Worm (Caenorhabditis elegans) whole organism, L3 larva: ENCODE results near the gene git-1.

Experiments used
- ceh-28 ChIP-seq: fragments of 150-350 bp; optimal IDR thresholded peaks from 2 replicates; lab custom pipeline; 2014; ENCODE audit warnings: missing biosample characterization, missing genetic modification reagents, missing genetic modification characterization
- ceh-82 ChIP-seq: fragments of 150-350 bp; optimal IDR thresholded peaks from 2 replicates; lab custom pipeline; 2014; ENCODE audit warnings: missing biosample characterization, missing genetic modification characterization
- elt-3 ChIP-seq, 3 experiments: fragments of 150-350 bp in 1 of 3; sonication (generic microtip) in 2 of 3; optimal IDR thresholded peaks; 2 replicates in 2 of 3; 4 replicates in 1 of 3; lab custom pipeline; 2014 to 2017; ENCODE audit warnings: missing biosample characterization in 3 of 3, missing genetic modification characterization in 3 of 3
- lin-15B ChIP-seq: fragments of 150-350 bp; optimal IDR thresholded peaks from 2 replicates; lab custom pipeline; 2014; ENCODE audit warnings: missing biosample characterization, missing genetic modification characterization
- nhr-237 ChIP-seq: fragments of 150-350 bp; optimal IDR thresholded peaks from 2 replicates; lab custom pipeline; 2014; ENCODE audit warnings: missing biosample characterization, missing genetic modification characterization
- snpc-4 ChIP-seq: fragments of 150-350 bp; optimal IDR thresholded peaks from 2 replicates; lab custom pipeline; 2014; ENCODE audit warnings: missing biosample characterization, missing genetic modification characterization

ce11 chrX:10576872-10577271 is 52.2 kb downstream of the git-1 start, which contains the start of gene nhx-5:
- TF ChIP-seq ceh-82 (no peak), elt-3 (tag; optimal IDR thresholded peaks at IDR 0.05; lab: Kevin White, UChicago) (no peak), ceh-28 (no peak), lin-15B (tag; lab: Kevin White, UChicago) (no peak), nhr-237 (tag; lab: Kevin White, UChicago) (no peak), snpc-4 (no peak)
